Fruit fly (Drosophila melanogaster) whole organism, embryonic: ENCODE results near the gene CG13829.

Experiments
- CG10267 ChIP-seq: fragments of 200-800 bp; sonication (Bioruptor generic); optimal IDR thresholded peaks from 2 replicates; lab custom pipeline; 2018; ENCODE audit warnings: missing biosample characterization, mild to moderate bottlenecking, missing genetic modification characterization, moderate library complexity
- CG10959 ChIP-seq: fragments of 200-800 bp; sonication (Bioruptor generic); IDR thresholded peaks from 2 replicates; pipeline ENCODE4 v1.3.6; 2022; ENCODE audit warnings: missing biosample characterization, missing genetic modification characterization
- CG11695 ChIP-seq: fragments of 200-800 bp; sonication (Bioruptor generic); IDR thresholded peaks from 3 replicates; pipeline ENCODE4 v1.3.6; 2022; ENCODE audit warnings: missing biosample characterization, missing genetic modification characterization
- CG13775 ChIP-seq: fragments of 200-800 bp; sonication (Bioruptor generic); optimal IDR thresholded peaks from 3 replicates; lab custom pipeline; 2017; ENCODE audit warnings: missing biosample characterization, mild to moderate bottlenecking, missing genetic modification characterization
- CG15696 ChIP-seq: fragments of 200-800 bp; sonication (Bioruptor generic); optimal IDR thresholded peaks from 2 replicates; lab custom pipeline; 2019; ENCODE audit warnings: missing biosample characterization, mild to moderate bottlenecking, missing genetic modification characterization, moderate library complexity
- CG16815 ChIP-seq: fragments of 200-800 bp; sonication (Bioruptor generic); optimal IDR thresholded peaks from 3 replicates; lab custom pipeline; 2017; ENCODE audit warnings: missing biosample characterization, mild to moderate bottlenecking, missing genetic modification characterization
- CG17359 ChIP-seq: fragments of 200-800 bp; sonication (Bioruptor generic); optimal IDR thresholded peaks from 3 replicates; lab custom pipeline; 2018; ENCODE audit warnings: missing biosample characterization, mild to moderate bottlenecking, missing genetic modification characterization, moderate library complexity
- CG17361 ChIP-seq: fragments of 200-800 bp; sonication (Bioruptor generic); IDR thresholded peaks from 3 replicates; pipeline ENCODE4 v1.3.6; 2022; ENCODE audit warnings: missing biosample characterization, missing genetic modification characterization
- CG17829 ChIP-seq: fragments of 200-800 bp; optimal IDR thresholded peaks from 2 replicates; lab custom pipeline; 2019; ENCODE audit warnings: missing biosample characterization, mild to moderate bottlenecking, missing genetic modification characterization, moderate library complexity
- CG18262 ChIP-seq: fragments of 200-800 bp; optimal IDR thresholded peaks from 3 replicates; lab custom pipeline; 2019; ENCODE audit warnings: missing biosample characterization, mild to moderate bottlenecking, missing genetic modification characterization, moderate library complexity
- CG2712 ChIP-seq: fragments of 200-800 bp; optimal IDR thresholded peaks from 3 replicates; lab custom pipeline; 2019; ENCODE audit warnings: missing biosample characterization, mild to moderate bottlenecking, missing genetic modification characterization, moderate library complexity
- CG33557 ChIP-seq: fragments of 200-800 bp; sonication (Bioruptor generic); optimal IDR thresholded peaks from 2 replicates; lab custom pipeline; 2019; ENCODE audit warnings: missing biosample characterization, mild to moderate bottlenecking, missing genetic modification characterization, moderate library complexity
- CG7556 ChIP-seq: fragments of 200-800 bp; sonication (Bioruptor generic); optimal IDR thresholded peaks from 2 replicates; lab custom pipeline; 2017; ENCODE audit warnings: missing biosample characterization, mild to moderate bottlenecking, missing genetic modification characterization
- CG8924 ChIP-seq: fragments of 200-800 bp; optimal IDR thresholded peaks from 3 replicates; lab custom pipeline; 2019; ENCODE audit warnings: missing biosample characterization, mild to moderate bottlenecking, missing genetic modification characterization, moderate library complexity
- CoRest ChIP-seq: fragments of 200-800 bp; sonication (Bioruptor generic); optimal IDR thresholded peaks from 3 replicates; lab custom pipeline; 2018; ENCODE audit warnings: missing biosample characterization, mild to moderate bottlenecking, missing genetic modification characterization, moderate library complexity
- D ChIP-seq, 2 experiments: fragments of 200-800 bp in 1 of 2; fragments of >200 bp in 1 of 2; sonication (Bioruptor generic) in 1 of 2; optimal IDR thresholded peaks; 2 replicates in 1 of 2; 3 replicates in 1 of 2; lab custom pipeline; 2017; ENCODE audit warnings: mild to moderate bottlenecking in 1 of 2, missing biosample characterization in 1 of 2, missing genetic modification characterization in 1 of 2, missing genetic modification reagents in 1 of 2
- D19A ChIP-seq: fragments of 200-800 bp; optimal IDR thresholded peaks from 3 replicates; lab custom pipeline; 2019; ENCODE audit warnings: missing biosample characterization, mild to moderate bottlenecking, missing genetic modification characterization, moderate library complexity
- Deaf1 ChIP-seq: fragments of 200-800 bp; optimal IDR thresholded peaks from 3 replicates; lab custom pipeline; 2019; ENCODE audit warnings: missing biosample characterization, mild to moderate bottlenecking, missing genetic modification characterization, moderate library complexity
- Drgx ChIP-seq: fragments of 200-800 bp; sonication (Bioruptor generic); IDR thresholded peaks from 2 replicates; pipeline ENCODE4 v1.3.6; 2022; ENCODE audit warnings: missing biosample characterization, missing genetic modification characterization
- Ets65A ChIP-seq: fragments of 200-800 bp; sonication (Bioruptor generic); peaks from one replicate; lab custom pipeline; 2016; ENCODE audit warnings: missing biosample characterization, missing genetic modification characterization
- MESR4 ChIP-seq: fragments of 200-800 bp; sonication (Bioruptor generic); optimal IDR thresholded peaks from 2 replicates; lab custom pipeline; 2018; ENCODE audit warnings: missing biosample characterization, mild to moderate bottlenecking, missing genetic modification characterization, moderate library complexity
- Med ChIP-seq: fragments of 200-800 bp; sonication (Bioruptor generic); peaks from one replicate; lab custom pipeline; 2016; ENCODE audit warnings: missing biosample characterization, missing genetic modification characterization, mild to moderate bottlenecking, inconsistent platforms, moderate library complexity
- PHDP ChIP-seq: fragments of 200-800 bp; sonication (Bioruptor generic); optimal IDR thresholded peaks from 3 replicates; lab custom pipeline; 2018; ENCODE audit warnings: missing biosample characterization, mild to moderate bottlenecking, missing genetic modification characterization, moderate library complexity
- Pdp1 ChIP-seq, 2 experiments: fragments of 200-800 bp; sonication (Bioruptor generic); optimal IDR thresholded peaks; 3 replicates each; lab custom pipeline; 2016; ENCODE audit warnings: missing biosample characterization in 2 of 2, missing genetic modification characterization in 2 of 2, mild to moderate bottlenecking in 1 of 2, moderate library complexity in 1 of 2
- Rfx ChIP-seq: fragments of 200-800 bp; sonication (Bioruptor generic); IDR thresholded peaks from 2 replicates; pipeline ENCODE4 v1.3.6; 2022; ENCODE audit warnings: missing biosample characterization, missing genetic modification characterization
- Side ChIP-seq: fragments of 200-800 bp; sonication (Bioruptor generic); optimal IDR thresholded peaks from 2 replicates; lab custom pipeline; 2016; ENCODE audit warnings: missing biosample characterization, missing genetic modification characterization
- Ssrp ChIP-seq: fragments of 200-800 bp; sonication (Bioruptor generic); optimal IDR thresholded peaks from 2 replicates; lab custom pipeline; 2018; ENCODE audit warnings: missing biosample characterization, mild to moderate bottlenecking, missing genetic modification characterization, moderate library complexity
- Xbp1 ChIP-seq: fragments of 200-800 bp; sonication (Bioruptor generic); optimal IDR thresholded peaks from 3 replicates; lab custom pipeline; 2016; ENCODE audit warnings: missing biosample characterization, mild to moderate bottlenecking, missing genetic modification characterization
- bsh ChIP-seq, 2 experiments: fragments of 200-800 bp; sonication (Bioruptor generic); optimal IDR thresholded peaks; 2 replicates each; lab custom pipeline; 2017 to 2018; ENCODE audit warnings: mild to moderate bottlenecking in 2 of 2, missing biosample characterization in 2 of 2, missing genetic modification characterization in 2 of 2, moderate library complexity in 1 of 2
- caup ChIP-seq: fragments of 200-800 bp; sonication (Bioruptor generic); optimal IDR thresholded peaks from 3 replicates; lab custom pipeline; 2017; ENCODE audit warnings: missing biosample characterization, mild to moderate bottlenecking, missing genetic modification characterization, moderate library complexity; ENCODE audit not compliant: severe bottlenecking
- chm ChIP-seq: fragments of 200-800 bp; sonication (Bioruptor generic); IDR thresholded peaks from 2 replicates; pipeline ENCODE4 v1.3.6; 2022; ENCODE audit warnings: missing biosample characterization, missing genetic modification characterization
- dati ChIP-seq: fragments of 200-800 bp; sonication (Bioruptor generic); IDR thresholded peaks from 2 replicates; pipeline ENCODE4 v1.3.6; 2022; ENCODE audit warnings: missing biosample characterization, missing genetic modification characterization
- dysf ChIP-seq: fragments of 200-800 bp; sonication (Bioruptor generic); IDR thresholded peaks from 3 replicates; pipeline ENCODE4 v1.3.6; 2022; ENCODE audit warnings: missing biosample characterization, missing genetic modification characterization
- eve ChIP-seq, 2 experiments: fragments of >200 bp; optimal IDR thresholded peaks; 2 replicates each; lab custom pipeline; 2017; ENCODE audit warnings: missing biosample characterization in 2 of 2, missing genetic modification characterization in 2 of 2
- fd96Cb ChIP-seq: fragments of 200-800 bp; sonication (Bioruptor generic); optimal IDR thresholded peaks from 2 replicates; lab custom pipeline; 2018; ENCODE audit warnings: missing biosample characterization, mild to moderate bottlenecking, missing genetic modification characterization, moderate library complexity
- kay ChIP-seq: fragments of 200-800 bp; sonication (Bioruptor generic); optimal IDR thresholded peaks from 2 replicates; lab custom pipeline; 2016; ENCODE audit warnings: missing biosample characterization, missing genetic modification characterization
- kni ChIP-seq: fragments of 200-800 bp; sonication (Bioruptor generic); optimal IDR thresholded peaks from 3 replicates; lab custom pipeline; 2017; ENCODE audit warnings: mild to moderate bottlenecking, missing biosample characterization, missing genetic modification reagents, missing genetic modification characterization
- lbe ChIP-seq: fragments of 200-800 bp; sonication (Bioruptor generic); optimal IDR thresholded peaks from 2 replicates; lab custom pipeline; 2016; ENCODE audit warnings: missing biosample characterization, mild to moderate bottlenecking, missing genetic modification characterization
- nmo ChIP-seq: fragments of 200-800 bp; sonication (Bioruptor generic); optimal IDR thresholded peaks from 2 replicates; lab custom pipeline; 2018; ENCODE audit warnings: missing biosample characterization, mild to moderate bottlenecking, missing genetic modification characterization, moderate library complexity
- phol ChIP-seq: fragments of 200-800 bp; sonication (Bioruptor generic); optimal IDR thresholded peaks from 3 replicates; lab custom pipeline; 2018; ENCODE audit warnings: missing biosample characterization, mild to moderate bottlenecking, missing genetic modification characterization, moderate library complexity
- row ChIP-seq: fragments of 200-800 bp; sonication (Bioruptor generic); IDR thresholded peaks from 3 replicates; pipeline ENCODE4 v1.3.6; 2022; ENCODE audit warnings: missing biosample characterization, missing genetic modification characterization
- so ChIP-seq: fragments of 200-800 bp; sonication (Bioruptor generic); IDR thresholded peaks from 3 replicates; pipeline ENCODE4 v1.3.6; 2022; ENCODE audit warnings: missing biosample characterization, missing genetic modification characterization
- sr ChIP-seq: fragments of 200-800 bp; sonication (Bioruptor generic); IDR thresholded peaks from 3 replicates; pipeline ENCODE4 v1.3.6; 2022; ENCODE audit warnings: missing biosample characterization, missing genetic modification characterization
- tll ChIP-seq, 2 experiments: fragments of 200-800 bp in 1 of 2; fragments of >200 bp in 1 of 2; sonication (Bioruptor generic) in 1 of 2; optimal IDR thresholded peaks; 2 replicates each; lab custom pipeline; 2017 to 2019; ENCODE audit warnings: missing biosample characterization in 2 of 2, missing genetic modification characterization in 2 of 2, mild to moderate bottlenecking in 1 of 2, moderate library complexity in 1 of 2
- unpg ChIP-seq: fragments of 200-800 bp; sonication (Bioruptor generic); optimal IDR thresholded peaks from 3 replicates; lab custom pipeline; 2018; ENCODE audit warnings: missing biosample characterization, mild to moderate bottlenecking, missing genetic modification characterization, moderate library complexity
- wek ChIP-seq: fragments of 200-800 bp; sonication (Bioruptor generic); optimal IDR thresholded peaks from 3 replicates; lab custom pipeline; 2018; ENCODE audit warnings: missing biosample characterization, mild to moderate bottlenecking, missing genetic modification characterization, moderate library complexity
- zf30C ChIP-seq: fragments of 200-800 bp; sonication (Bioruptor generic); optimal IDR thresholded peaks from 3 replicates; lab custom pipeline; 2018; ENCODE audit warnings: missing biosample characterization, mild to moderate bottlenecking, missing genetic modification characterization
- zfh1 ChIP-seq: fragments of 200-800 bp; sonication (Bioruptor generic); IDR thresholded peaks from 3 replicates; pipeline ENCODE4 v1.3.6; 2022; ENCODE audit warnings: missing biosample characterization, missing genetic modification characterization

Gene CG13829

DNA sequence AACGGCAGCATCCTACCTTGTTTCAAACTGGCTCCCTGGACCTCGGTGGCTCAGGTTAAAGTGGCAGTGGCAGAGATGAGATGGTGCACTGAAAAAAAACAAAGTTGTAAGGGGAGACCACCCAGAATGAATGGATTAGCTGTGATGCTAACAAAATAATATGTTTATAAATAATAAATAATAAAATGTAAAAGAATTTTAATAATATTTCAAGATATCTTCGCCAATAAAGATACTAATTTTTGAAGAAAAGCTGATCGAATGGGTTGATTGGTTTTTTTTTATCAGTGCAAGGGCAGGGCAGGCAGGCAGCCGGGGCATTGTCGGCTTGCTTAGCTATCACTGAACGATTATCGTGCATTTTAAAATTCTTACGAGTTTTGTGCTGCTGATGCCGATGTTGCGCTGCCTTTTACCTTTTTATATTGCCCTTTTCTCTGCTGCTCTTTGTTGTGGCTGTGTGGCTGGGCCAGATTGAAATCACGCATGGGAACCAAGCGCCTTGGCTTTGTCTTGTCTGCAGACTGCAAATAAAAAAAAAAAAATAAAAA is 12.0 kb downstream of the CG13829 start:
- peak; percentile 53; the same call in 1 of the 2 replicates for TF ChIP-seq chm (GFP tag; lab: Robert Waterston, UW)
- TF ChIP-seq eve (GFP tag; optimal IDR thresholded peaks at IDR 0.05; lab: Kevin White, UChicago) = no peak
- peak; percentile 73 for TF ChIP-seq CG2712 (tag; lab: Kevin White, UChicago)
- no peak for TF ChIP-seq Rfx (GFP tag; lab: Robert Waterston, UW)
- peak; percentile 46 for TF ChIP-seq CG8924 (tag; lab: Kevin White, UChicago)
- 0 out of 3 replicates have a peak, but pooled peaks have one; percentile 25 for TF ChIP-seq CG11695 (GFP tag; lab: Robert Waterston, UW)
- peak; percentile 17 for TF ChIP-seq Ssrp (tag; lab: Kevin White, UChicago)
- TF ChIP-seq CG7556 (GFP tag; lab: Kevin White, UChicago) = peak; percentile 47
- peak; percentile 65 for TF ChIP-seq lbe (GFP tag; lab: Kevin White, UChicago)
- TF ChIP-seq Xbp1 (GFP tag; lab: Kevin White, UChicago) = peak; percentile 9
- TF ChIP-seq Pdp1 (GFP tag; optimal IDR thresholded peaks at IDR 0.05; lab: Kevin White, UChicago) = no peak
- no peak for TF ChIP-seq wek (GFP tag; lab: Kevin White, UChicago)
- peak; percentile 33 for TF ChIP-seq fd96Cb (tag; lab: Kevin White, UChicago)
- no peak for TF ChIP-seq kay (GFP tag; lab: Kevin White, UChicago)
- TF ChIP-seq Side (GFP tag; lab: Kevin White, UChicago) = no peak
- peak; percentile 63 for TF ChIP-seq CG17361 (GFP tag; lab: Robert Waterston, UW)
- TF ChIP-seq so (GFP tag; lab: Robert Waterston, UW) = 0 out of 3 replicates have a peak, but pooled peaks have one; percentile 20
- peak; percentile 73 for TF ChIP-seq CG18262 (tag; lab: Kevin White, UChicago)
- no peak for TF ChIP-seq caup (GFP tag; lab: Kevin White, UChicago)
- TF ChIP-seq PHDP = no peak
- peak; percentile 44 for TF ChIP-seq nmo (GFP tag; lab: Kevin White, UChicago)
- TF ChIP-seq Med = peak; percentile 22
- TF ChIP-seq CG15696 = peak; percentile 83
- TF ChIP-seq D (optimal IDR thresholded peaks at IDR 0.05; lab: Kevin White, UChicago) = no peak
- peak; percentile 57 for TF ChIP-seq D (GFP tag; optimal IDR thresholded peaks at IDR 0.05; lab: Kevin White, UChicago)
- TF ChIP-seq CG13775 = peak; percentile 29
- peak; percentile 8 for TF ChIP-seq CG17359 (tag; lab: Kevin White, UChicago)
- peak; percentile 48; the same call in 1 of the 2 replicates for TF ChIP-seq Drgx (GFP tag; lab: Robert Waterston, UW)
- TF ChIP-seq kni (GFP tag; lab: Kevin White, UChicago) = peak; percentile 52
- TF ChIP-seq sr (GFP tag; lab: Robert Waterston, UW) = no peak
- TF ChIP-seq CG10959 (GFP tag; lab: Robert Waterston, UW) = peak; percentile 61
- peak; percentile 61 for TF ChIP-seq row (GFP tag; lab: Robert Waterston, UW)
- TF ChIP-seq D19A (tag; lab: Kevin White, UChicago) = peak; percentile 32
- peak; percentile 60 for TF ChIP-seq CG16815 (GFP tag; lab: Kevin White, UChicago)
- TF ChIP-seq tll (GFP tag; optimal IDR thresholded peaks at IDR 0.05; lab: Kevin White, UChicago) = peak in 1 of 2 experiments; percentile 11
- TF ChIP-seq dysf (GFP tag; lab: Robert Waterston, UW) = no peak
- no peak for TF ChIP-seq Deaf1 (tag; lab: Kevin White, UChicago)
- peak; percentile 61 for TF ChIP-seq Ets65A
- no peak for TF ChIP-seq MESR4 (GFP tag; lab: Kevin White, UChicago)
- peak; percentile 92 for TF ChIP-seq zf30C (GFP tag; lab: Kevin White, UChicago)
- peak; percentile 69 for TF ChIP-seq CG17829 (tag; lab: Kevin White, UChicago)
- TF ChIP-seq phol = peak; percentile 56
- TF ChIP-seq dati (GFP tag; lab: Robert Waterston, UW) = no peak
- TF ChIP-seq CoRest (tag; lab: Kevin White, UChicago) = peak; percentile 24
- TF ChIP-seq zfh1 (GFP tag; lab: Robert Waterston, UW) = 0 out of 3 replicates have a peak, but pooled peaks have one; percentile 8
- TF ChIP-seq unpg (GFP tag; lab: Kevin White, UChicago) = peak; percentile 34
- TF ChIP-seq bsh (GFP tag; optimal IDR thresholded peaks at IDR 0.05; lab: Kevin White, UChicago) = peak; percentile 62 to 65
- TF ChIP-seq CG33557 = peak; percentile 62
- peak; percentile 63 for TF ChIP-seq CG10267 (tag; lab: Kevin White, UChicago)
